Worm (Caenorhabditis elegans): ENCODE results near the gene fbxa-13.

DNA sequence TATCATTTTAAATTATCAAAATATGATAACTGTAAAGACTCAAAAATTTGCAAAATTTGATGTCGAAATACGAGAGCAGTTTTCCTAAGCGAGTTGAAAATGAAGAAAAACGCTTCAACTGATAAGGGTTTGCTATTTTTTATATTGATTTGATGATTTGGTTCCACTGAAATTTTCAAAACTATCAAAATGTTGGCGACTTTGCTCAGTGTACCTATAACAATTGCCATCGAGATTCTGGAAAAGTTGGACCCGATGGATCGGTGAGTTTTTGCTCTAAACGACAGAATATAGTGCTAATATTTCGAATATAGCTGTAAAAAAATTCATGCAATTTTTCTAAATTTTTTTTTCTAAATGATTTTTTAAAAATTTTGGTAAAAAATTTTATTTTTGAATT lies at the start of gene fbxa-13, which contains the start of gene Y22D7AR.2:
- TF ChIP-seq unc-130 (GFP tag; optimal IDR thresholded peaks at IDR 0.05) (no peak), daf-19 (GFP tag; conservative IDR thresholded peaks at IDR 0.05) (no peak), mxl-3 (GFP tag; optimal IDR thresholded peaks at IDR 0.05) (no peak), lsy-2 (tag; optimal IDR thresholded peaks at IDR 0.05) (no peak), mep-1 (tag; optimal IDR thresholded peaks at IDR 0.05) (no peak)

All from whole organism, L4 larva.